Worm (Caenorhabditis elegans): ENCODE data around the gene K07F5.16.

The K07F5.16 gene

DNA sequence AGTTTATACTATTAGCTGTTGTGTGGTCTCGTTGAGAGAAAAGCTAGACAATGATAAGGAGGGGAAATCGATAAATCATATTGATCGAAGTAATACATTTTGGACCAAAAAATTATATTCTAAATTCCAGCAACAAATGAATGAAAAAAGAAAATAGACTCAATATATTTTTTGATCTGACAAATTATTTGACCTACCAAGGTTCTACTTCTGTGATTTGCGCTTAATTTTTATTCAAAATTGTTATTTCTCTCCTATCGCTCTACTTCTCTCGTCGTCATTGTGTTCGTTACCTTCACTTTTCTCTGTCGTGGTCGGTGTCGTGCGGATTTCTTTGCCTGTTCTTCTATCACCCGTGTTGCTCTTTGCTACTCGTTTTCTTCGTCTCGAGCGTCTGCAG, 4.9 kb upstream of the K07F5.16 start:
- TF ChIP-seq unc-62 (GFP tag; optimal IDR thresholded peaks at IDR 0.05) (no peak), lin-32 (GFP tag; optimal IDR thresholded peaks at IDR 0.05) (no peak), nhr-2 (tag; optimal IDR thresholded peaks at IDR 0.05) (no peak), lsy-2 (tag; optimal IDR thresholded peaks at IDR 0.05) (no peak), M03D4.4 (tag; optimal IDR thresholded peaks at IDR 0.05) (no peak), pha-4 (tag; optimal IDR thresholded peaks at IDR 0.05) (no peak), elt-3 (tag; optimal IDR thresholded peaks at IDR 0.05) (no peak), ceh-43 (GFP tag; optimal IDR thresholded peaks at IDR 0.05) (no peak), snpc-4 (tag; optimal IDR thresholded peaks at IDR 0.05) (no peak), unc-120 (tag; optimal IDR thresholded peaks at IDR 0.05; ENCODE audit: poor library complexity, severe bottlenecking) (no peak), ceh-83 (GFP tag; optimal IDR thresholded peaks at IDR 0.05) (no peak)

DNA sequence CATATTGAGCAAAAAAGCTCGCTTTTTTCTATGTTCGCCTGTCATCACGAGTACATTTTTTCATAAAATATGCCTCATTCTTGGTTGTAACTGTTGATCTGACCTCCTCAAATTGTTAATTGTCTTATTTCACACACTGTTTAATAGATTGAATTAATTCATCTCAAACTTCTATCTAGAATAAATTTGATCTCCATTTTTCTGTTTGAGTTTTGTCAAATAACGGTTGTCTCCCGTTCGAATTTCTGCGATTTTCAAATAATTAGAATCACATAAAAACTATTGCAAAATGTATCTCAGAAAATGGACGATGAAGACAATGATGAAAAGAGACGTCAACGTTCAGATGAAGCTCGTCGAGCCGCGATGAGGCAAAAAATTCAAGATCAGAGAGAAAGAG, 2.0 kb upstream of the K07F5.16 start, which contains the start of gene K07F5.14:
Gene K07F5.14 (plus strand): TSS at position 301 of the 400 bp plus-strand sequence.
- TF ChIP-seq ceh-39 (tag; optimal IDR thresholded peaks at IDR 0.05) (no peak), sptf-1 (tag; optimal IDR thresholded peaks at IDR 0.05) (no peak), lsy-2 (tag; optimal IDR thresholded peaks at IDR 0.05) (no peak), mep-1 (tag; optimal IDR thresholded peaks at IDR 0.05) (no peak)

DNA sequence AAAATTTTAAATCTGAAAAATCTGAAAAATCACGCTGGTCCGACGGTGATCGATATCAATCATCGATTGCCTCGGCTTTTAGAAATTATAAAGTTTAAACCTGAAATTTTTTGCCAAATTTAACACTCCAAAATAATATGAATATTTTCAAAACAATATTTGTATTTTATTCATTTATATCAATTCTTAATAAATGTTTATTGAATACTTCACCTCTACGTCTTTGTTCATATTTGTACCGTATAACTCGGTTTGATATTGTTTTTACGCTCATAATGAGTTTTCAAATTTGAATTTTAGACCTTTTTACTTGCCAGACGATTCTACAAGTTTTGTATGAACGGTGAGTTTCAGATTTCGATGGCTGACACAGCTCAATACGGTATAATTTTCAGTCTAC, 861 bp downstream of the K07F5.16 start, which contains the start of the genes K07F5.15 and K07F5.22:
Gene K07F5.15 (plus strand): TSS at position 301 of the 400 bp plus-strand sequence.
Gene K07F5.22 (plus strand): TSS at position 301 of the 400 bp plus-strand sequence.
- TF ChIP-seq sptf-1 (tag; optimal IDR thresholded peaks at IDR 0.05): no peak
- TF ChIP-seq zip-8 (tag; optimal IDR thresholded peaks at IDR 0.05): no peak

DNA sequence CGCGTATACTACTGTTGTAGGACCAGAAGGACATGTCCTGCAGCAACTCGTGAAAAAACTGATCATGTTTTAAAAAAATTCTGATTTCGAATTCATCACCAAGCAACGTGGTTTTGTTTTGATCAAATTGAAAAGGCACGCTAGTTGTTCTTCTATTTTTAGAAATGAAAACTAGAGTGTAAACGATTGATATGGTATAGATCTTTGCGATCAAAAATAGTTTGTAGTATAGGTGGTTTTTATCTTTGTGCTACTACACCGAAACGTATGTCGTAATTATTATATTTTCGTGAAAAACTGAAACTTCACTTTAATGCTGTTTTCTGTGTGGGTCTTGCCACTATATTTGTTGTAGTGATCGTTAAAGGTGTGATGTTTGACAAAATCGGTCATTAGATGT, 2.9 kb downstream of the K07F5.16 start:
- TF ChIP-seq blmp-1 (tag; optimal IDR thresholded peaks at IDR 0.05) (no peak), nhr-12 (tag; optimal IDR thresholded peaks at IDR 0.05) (no peak), ceh-83 (GFP tag; optimal IDR thresholded peaks at IDR 0.05) (no peak), elt-3 (tag; optimal IDR thresholded peaks at IDR 0.05) (no peak), zip-8 (tag; optimal IDR thresholded peaks at IDR 0.05) (no peak), mep-1 (tag; optimal IDR thresholded peaks at IDR 0.05) (no peak), drap-1 (GFP tag; optimal IDR thresholded peaks at IDR 0.05) (no peak), ham-2 (GFP tag; optimal IDR thresholded peaks at IDR 0.05) (no peak), lin-32 (GFP tag; optimal IDR thresholded peaks at IDR 0.05) (no peak)

DNA sequence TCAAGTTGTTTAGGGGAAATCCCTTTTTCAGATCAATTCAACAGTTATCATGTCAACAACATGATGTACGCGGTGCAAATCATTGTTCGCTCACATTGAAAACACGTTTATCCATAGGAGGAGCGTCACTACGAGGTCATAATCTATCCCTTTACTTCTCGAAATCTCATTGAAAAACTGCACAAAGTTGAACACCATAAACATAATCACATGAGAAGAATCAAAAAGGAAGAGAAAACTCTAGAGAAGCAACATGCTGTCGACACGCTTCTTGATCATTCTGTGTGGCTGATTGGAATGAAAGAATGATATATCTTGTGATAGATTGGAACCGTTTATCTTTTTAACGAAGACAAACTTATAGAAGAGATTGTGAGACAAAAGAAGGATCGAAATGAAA, 4.0 kb downstream of the K07F5.16 start:
- TF ChIP-seq cnd-1 (tag; optimal IDR thresholded peaks at IDR 0.05): no peak
- TF ChIP-seq lin-13 (tag; optimal IDR thresholded peaks at IDR 0.05): no peak
- TF ChIP-seq flh-1 (GFP tag; optimal IDR thresholded peaks at IDR 0.05): no peak
- no peak for TF ChIP-seq sem-2 (GFP tag; optimal IDR thresholded peaks at IDR 0.05)
- TF ChIP-seq unc-120 (tag; optimal IDR thresholded peaks at IDR 0.05; ENCODE audit: poor library complexity, severe bottlenecking): no peak

DNA sequence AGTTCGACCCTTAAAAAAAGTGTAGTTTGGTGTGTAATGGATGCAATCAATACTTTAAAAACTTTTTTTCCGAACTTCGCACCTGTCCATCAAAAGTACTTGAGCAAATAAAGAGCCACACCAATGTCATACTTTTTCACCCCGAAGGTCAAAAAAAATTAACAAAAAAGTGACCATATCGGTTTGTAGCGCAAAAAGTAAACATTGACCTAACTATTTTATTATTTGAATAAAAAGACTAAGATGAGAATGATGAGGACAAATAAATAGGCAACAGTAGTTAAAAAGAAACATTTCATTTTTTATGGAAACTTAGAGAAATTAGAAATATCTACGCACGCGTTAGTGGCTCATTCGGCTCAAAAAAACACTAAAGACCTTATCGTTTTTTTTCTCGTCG, 5.4 kb downstream of the K07F5.16 start:
- no peak for TF ChIP-seq mls-2 (tag; optimal IDR thresholded peaks at IDR 0.05)
- TF ChIP-seq cnd-1 (tag; optimal IDR thresholded peaks at IDR 0.05): no peak
- TF ChIP-seq sem-2 (GFP tag; optimal IDR thresholded peaks at IDR 0.05): no peak
- no peak for TF ChIP-seq unc-39 (tag; optimal IDR thresholded peaks at IDR 0.05)
- TF ChIP-seq ham-2 (GFP tag; optimal IDR thresholded peaks at IDR 0.05): no peak
- TF ChIP-seq blmp-1 (tag; optimal IDR thresholded peaks at IDR 0.05): no peak
- no peak for TF ChIP-seq pha-4 (tag; optimal IDR thresholded peaks at IDR 0.05)
- no peak for TF ChIP-seq mep-1 (tag; optimal IDR thresholded peaks at IDR 0.05)
- no peak for TF ChIP-seq nhr-2 (tag; optimal IDR thresholded peaks at IDR 0.05)

DNA sequence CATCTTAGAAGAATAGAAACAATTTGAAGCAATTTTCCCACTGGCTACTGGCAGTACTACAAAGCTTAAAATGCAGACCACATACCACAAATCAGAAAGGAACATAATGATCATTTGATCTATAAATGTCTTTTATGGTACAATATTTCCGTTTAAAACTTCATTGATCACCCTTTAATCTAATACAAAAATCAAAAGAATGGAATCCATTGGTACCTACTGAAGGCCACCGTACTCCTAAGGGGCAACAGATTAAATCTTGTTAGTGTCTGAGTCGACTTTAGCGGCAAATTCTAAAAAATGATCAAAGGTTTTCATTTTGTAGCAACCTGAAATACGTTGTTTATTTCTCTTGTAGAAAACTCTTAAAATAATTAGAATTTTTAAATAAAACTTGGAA, 8.3 kb downstream of the K07F5.16 start:
- TF ChIP-seq drap-1 (GFP tag; optimal IDR thresholded peaks at IDR 0.05) (no peak), lsy-2 (tag; optimal IDR thresholded peaks at IDR 0.05) (no peak), unc-39 (tag; optimal IDR thresholded peaks at IDR 0.05) (no peak)

DNA sequence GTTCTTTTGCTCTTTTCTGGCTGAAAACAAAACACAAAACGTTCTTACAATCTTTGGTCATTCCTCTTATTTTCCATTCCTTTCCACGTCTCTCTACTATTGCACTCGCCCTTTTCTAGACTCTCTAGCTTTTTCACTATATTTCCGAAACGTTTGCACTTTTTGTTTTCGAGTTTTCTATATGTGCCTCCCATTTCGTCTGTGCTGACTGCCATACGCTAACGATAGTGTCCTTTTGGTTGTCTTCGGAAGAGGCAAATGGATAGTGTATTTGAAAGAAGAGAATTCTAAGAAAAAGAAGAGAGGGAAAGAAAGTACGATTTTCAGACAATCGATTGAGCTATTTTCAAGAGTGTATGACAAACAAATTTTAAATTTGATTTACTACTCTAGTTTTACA, 8.9 kb downstream of the K07F5.16 start:
- no peak for TF ChIP-seq mab-5 (tag; optimal IDR thresholded peaks at IDR 0.05)
- TF ChIP-seq snpc-4 (tag; optimal IDR thresholded peaks at IDR 0.05): no peak
- no peak for TF ChIP-seq mls-2 (tag; optimal IDR thresholded peaks at IDR 0.05)
- TF ChIP-seq hlh-1 (tag; optimal IDR thresholded peaks at IDR 0.05): no peak
- TF ChIP-seq elt-3 (tag; optimal IDR thresholded peaks at IDR 0.05): no peak
- no peak for TF ChIP-seq cnd-1 (tag; optimal IDR thresholded peaks at IDR 0.05)
- TF ChIP-seq tbx-8 (GFP tag; optimal IDR thresholded peaks at IDR 0.05): no peak
- no peak for TF ChIP-seq ham-2 (GFP tag; optimal IDR thresholded peaks at IDR 0.05)
- TF ChIP-seq sem-2 (GFP tag; optimal IDR thresholded peaks at IDR 0.05): no peak
- TF ChIP-seq ceh-83 (GFP tag; optimal IDR thresholded peaks at IDR 0.05): no peak
- no peak for TF ChIP-seq pha-4 (tag; optimal IDR thresholded peaks at IDR 0.05)
- no peak for TF ChIP-seq blmp-1 (tag; optimal IDR thresholded peaks at IDR 0.05)
- TF ChIP-seq ceh-39 (tag; optimal IDR thresholded peaks at IDR 0.05): no peak
- TF ChIP-seq lin-13 (tag; optimal IDR thresholded peaks at IDR 0.05): no peak
